Worm (Caenorhabditis elegans): ENCODE data around the gene lgc-35.

The lgc-35 gene

DNA sequence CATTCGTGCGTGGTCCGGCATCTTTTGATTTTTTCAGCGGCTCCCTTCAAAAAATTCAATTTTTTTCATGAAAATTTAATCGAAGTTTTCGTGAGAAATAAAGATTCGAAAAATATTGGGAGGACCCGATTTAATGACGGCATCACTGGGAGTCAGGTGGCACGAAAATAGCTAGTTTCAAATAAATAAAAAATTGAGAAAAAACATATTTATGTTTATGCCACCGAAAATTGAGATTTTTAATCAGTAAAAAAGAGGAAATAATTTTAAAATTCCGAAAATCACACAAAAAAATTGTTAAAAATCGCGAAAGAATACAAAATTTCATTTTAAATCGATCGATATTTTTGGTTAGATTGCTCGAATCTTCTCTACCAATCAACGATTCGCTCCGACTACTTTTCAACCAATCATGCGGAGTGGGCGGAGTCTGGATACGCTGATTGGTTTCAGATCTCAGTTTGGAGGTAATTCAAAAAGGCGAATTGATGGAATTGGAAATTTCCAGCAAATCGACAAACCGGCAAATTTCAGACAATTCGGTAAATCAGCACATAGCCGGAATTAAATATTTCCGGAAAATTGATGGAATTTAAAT, 38.2 kb upstream of the lgc-35 start, which contains the start of gene gsy-1:
Gene gsy-1 (minus strand): TSS at position 51 of the 598 bp plus-strand sequence.
- TF ChIP-seq nhr-43 (tag; optimal IDR thresholded peaks at IDR 0.05; ENCODE audit: poor library complexity, severe bottlenecking) = no peak
- TF ChIP-seq nhr-23 (tag; optimal IDR thresholded peaks at IDR 0.05) = no peak
- no peak for TF ChIP-seq nhr-67 (tag; optimal IDR thresholded peaks at IDR 0.05)
- TF ChIP-seq lsy-12 (tag; optimal IDR thresholded peaks at IDR 0.05) = peak; percentile 35
- TF ChIP-seq pha-4 (tag; optimal IDR thresholded peaks at IDR 0.05) = no peak
- no peak for TF ChIP-seq nhr-25 (tag; optimal IDR thresholded peaks at IDR 0.05)
- no peak for TF ChIP-seq egl-5 (tag; optimal IDR thresholded peaks at IDR 0.05)
- TF ChIP-seq jun-1 (tag; optimal IDR thresholded peaks at IDR 0.05) = no peak
- TF ChIP-seq nfya-1 (tag; optimal IDR thresholded peaks at IDR 0.05; ENCODE audit: insufficient read depth) = peak; percentile 75
- TF ChIP-seq ceh-82 (tag; optimal IDR thresholded peaks at IDR 0.05) = no peak

DNA sequence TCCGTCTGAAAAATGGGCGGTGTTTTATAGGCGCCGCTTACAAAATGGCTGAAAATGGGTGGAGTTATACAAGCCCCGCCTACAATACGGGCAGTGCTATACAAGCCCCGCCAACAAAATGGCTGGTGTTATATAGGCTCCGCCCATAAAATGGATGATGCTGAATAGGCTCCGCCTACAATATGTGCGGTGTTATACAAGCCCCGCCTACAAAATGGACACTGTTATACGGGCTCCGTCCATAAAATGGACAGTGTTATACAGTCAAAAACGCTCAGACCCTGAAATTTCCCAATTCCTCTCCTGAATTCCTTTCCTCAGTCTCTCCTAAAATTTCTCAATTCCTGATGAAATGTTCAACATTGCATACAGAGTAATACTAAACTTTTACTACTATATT, 26.1 kb upstream of the lgc-35 start:
- TF ChIP-seq lin-15B (tag; optimal IDR thresholded peaks at IDR 0.05) (no peak), nhr-76 (tag; optimal IDR thresholded peaks at IDR 0.05) (no peak), ztf-4 (tag; optimal IDR thresholded peaks at IDR 0.05) (no peak), ceh-28 (tag; optimal IDR thresholded peaks at IDR 0.05) (no peak), egl-5 (tag; optimal IDR thresholded peaks at IDR 0.05) (no peak), elt-1 (tag; optimal IDR thresholded peaks at IDR 0.05) (no peak)

DNA sequence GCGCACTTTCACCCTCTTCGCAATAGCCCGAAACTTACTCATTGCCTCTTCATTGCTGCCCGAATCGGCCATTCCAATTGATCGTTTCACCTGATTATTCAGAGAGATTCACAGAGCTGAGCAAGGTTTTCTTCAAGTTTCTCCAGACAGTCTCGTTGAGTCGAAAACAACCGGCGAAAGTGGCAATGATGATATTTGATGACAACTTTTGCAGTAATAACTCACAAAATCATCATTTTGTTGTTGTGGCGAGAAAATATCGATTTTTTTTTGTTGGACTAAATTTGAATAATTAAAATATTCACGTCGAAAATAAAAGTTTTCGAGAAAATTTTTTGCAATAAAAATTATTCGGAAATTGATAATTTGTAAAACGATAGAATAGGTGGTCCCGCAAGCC, 25.6 kb upstream of the lgc-35 start, which contains the start of gene snf-5:
Gene snf-5 (minus strand): TSS at position 182 of the 400 bp plus-strand sequence.
- TF ChIP-seq nhr-67 (tag; optimal IDR thresholded peaks at IDR 0.05) (no peak), fos-1 (tag; optimal IDR thresholded peaks at IDR 0.05) (no peak), ZK546.5 (tag; optimal IDR thresholded peaks at IDR 0.05) (no peak), nhr-77 (tag; optimal IDR thresholded peaks at IDR 0.05) (no peak), nhr-237 (tag; optimal IDR thresholded peaks at IDR 0.05) (no peak), nhr-43 (tag; optimal IDR thresholded peaks at IDR 0.05; ENCODE audit: poor library complexity, severe bottlenecking) (no peak), ceh-9 (tag; optimal IDR thresholded peaks at IDR 0.05) (no peak), tbx-2 (tag; optimal IDR thresholded peaks at IDR 0.05) (no peak), snpc-4 (tag; optimal IDR thresholded peaks at IDR 0.05) (no peak), R02D3.7 (tag; optimal IDR thresholded peaks at IDR 0.05) (no peak), daf-12 (tag; optimal IDR thresholded peaks at IDR 0.05) (no peak), egl-5 (tag; optimal IDR thresholded peaks at IDR 0.05) (no peak), fkh-2 (tag; optimal IDR thresholded peaks at IDR 0.05) (no peak), pha-4 (tag; optimal IDR thresholded peaks at IDR 0.05) (no peak), unc-39 (tag; optimal IDR thresholded peaks at IDR 0.05) (no peak), ztf-11 (tag; optimal IDR thresholded peaks at IDR 0.05) (no peak)

DNA sequence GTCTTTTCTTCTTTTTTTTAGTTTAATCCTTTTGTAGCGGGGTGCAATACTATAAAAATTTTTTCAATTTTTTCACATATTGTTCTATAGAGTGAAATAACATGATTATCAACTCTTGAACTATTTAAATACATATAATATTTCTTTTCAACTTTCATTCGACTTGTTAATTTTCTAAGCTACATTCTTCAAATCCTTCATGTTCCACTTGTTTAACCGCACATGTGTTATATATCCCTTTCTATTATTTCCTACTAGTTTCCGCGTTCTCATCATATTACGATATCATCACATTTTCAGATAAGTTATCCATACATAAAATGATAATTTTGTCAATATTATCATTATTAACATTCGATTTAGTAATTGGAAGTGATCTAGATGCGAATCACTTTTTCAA, 15.9 kb upstream of the lgc-35 start, which contains the start of gene Y46G5A.29:
Gene Y46G5A.29 (plus strand): TSS at position 301 of the 400 bp plus-strand sequence.
- TF ChIP-seq nhr-28 (tag; optimal IDR thresholded peaks at IDR 0.05) = no peak

DNA sequence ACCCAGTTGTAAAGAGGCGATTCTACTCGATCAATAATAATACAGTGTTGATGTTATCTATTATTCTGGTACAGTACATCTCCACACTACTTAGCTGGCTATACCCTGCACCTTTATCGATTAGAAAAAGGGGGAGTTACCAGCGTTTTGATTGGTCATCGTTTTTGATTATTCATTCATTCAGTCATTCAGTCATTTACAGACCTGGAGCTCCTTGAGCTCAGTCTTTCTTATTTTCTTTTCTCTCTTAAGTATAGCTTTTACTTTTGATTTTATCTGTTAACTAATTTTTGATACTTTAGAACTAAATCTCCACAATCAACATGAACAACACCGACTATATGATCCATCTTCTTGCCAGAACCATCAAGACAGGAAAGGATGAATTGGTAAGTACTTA, 10.2 kb upstream of the lgc-35 start, which contains the start of gene Y46G5A.28:
Gene Y46G5A.28 (plus strand): TSS at position 301 of the 400 bp plus-strand sequence.
- TF ChIP-seq nhr-11 (tag; optimal IDR thresholded peaks at IDR 0.05) = no peak
- no peak for TF ChIP-seq ceh-16 (tag; optimal IDR thresholded peaks at IDR 0.05)
- no peak for TF ChIP-seq nhr-28 (tag; optimal IDR thresholded peaks at IDR 0.05)
- no peak for TF ChIP-seq lin-15B (tag; optimal IDR thresholded peaks at IDR 0.05)
- no peak for TF ChIP-seq unc-39 (tag; optimal IDR thresholded peaks at IDR 0.05)
- TF ChIP-seq lsy-12 (tag; optimal IDR thresholded peaks at IDR 0.05) = no peak
- TF ChIP-seq unc-62 (GFP tag; optimal IDR thresholded peaks at IDR 0.05) = no peak
- no peak for TF ChIP-seq lin-39 (tag; optimal IDR thresholded peaks at IDR 0.05)
- no peak for TF ChIP-seq fos-1 (tag; optimal IDR thresholded peaks at IDR 0.05)

DNA sequence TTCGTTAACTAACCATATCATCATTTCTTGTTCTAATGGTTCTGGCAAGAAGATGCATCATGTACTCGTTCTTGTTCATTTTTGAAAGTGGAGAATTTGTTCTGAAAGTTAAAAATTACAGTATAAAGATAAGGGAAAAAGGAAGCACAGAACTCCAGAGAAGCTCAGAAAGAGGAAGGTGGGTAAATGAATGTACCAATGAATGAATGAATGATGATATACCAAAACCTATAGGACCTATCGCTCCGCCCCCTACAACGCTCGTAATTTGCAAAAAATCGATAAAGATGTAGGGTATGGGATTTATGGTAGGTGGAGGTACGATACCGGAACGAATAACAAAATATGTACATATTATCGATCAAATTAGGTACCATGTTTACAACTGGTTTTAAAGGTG, 7.8 kb upstream of the lgc-35 start, which contains the start of gene pes-10:
Gene pes-10 (minus strand): TSS at position 101 of the 400 bp plus-strand sequence.
- no peak for TF ChIP-seq nhr-76 (tag; optimal IDR thresholded peaks at IDR 0.05)
- no peak for TF ChIP-seq fos-1 (tag; optimal IDR thresholded peaks at IDR 0.05)
- TF ChIP-seq lin-39 (tag; optimal IDR thresholded peaks at IDR 0.05) = no peak
- TF ChIP-seq unc-62 (GFP tag; optimal IDR thresholded peaks at IDR 0.05) = no peak
- TF ChIP-seq aly-2 (tag; optimal IDR thresholded peaks at IDR 0.05) = no peak
- no peak for TF ChIP-seq nhr-25 (tag; optimal IDR thresholded peaks at IDR 0.05)
- TF ChIP-seq tbx-2 (tag; optimal IDR thresholded peaks at IDR 0.05) = no peak
- no peak for TF ChIP-seq nhr-28 (tag; optimal IDR thresholded peaks at IDR 0.05)
- no peak for TF ChIP-seq ztf-4 (tag; optimal IDR thresholded peaks at IDR 0.05)
- TF ChIP-seq nhr-43 (tag; optimal IDR thresholded peaks at IDR 0.05; ENCODE audit: poor library complexity, severe bottlenecking) = no peak
- TF ChIP-seq sea-2 (GFP tag; optimal IDR thresholded peaks at IDR 0.05) = no peak
- no peak for TF ChIP-seq egl-27 (tag; optimal IDR thresholded peaks at IDR 0.05)
- TF ChIP-seq nhr-12 (tag; optimal IDR thresholded peaks at IDR 0.05) = no peak
- no peak for TF ChIP-seq mdl-1 (tag; optimal IDR thresholded peaks at IDR 0.05)
- TF ChIP-seq ama-1 (optimal IDR thresholded peaks at IDR 0.05) = no peak
- TF ChIP-seq mml-1 (tag; optimal IDR thresholded peaks at IDR 0.05) = no peak
- TF ChIP-seq daf-12 (tag; optimal IDR thresholded peaks at IDR 0.05) = no peak
- TF ChIP-seq egl-5 (tag; optimal IDR thresholded peaks at IDR 0.05) = no peak
- no peak for TF ChIP-seq ceh-16 (tag; optimal IDR thresholded peaks at IDR 0.05)
- no peak for TF ChIP-seq eor-1 (tag; optimal IDR thresholded peaks at IDR 0.05)
